Fruit fly (Drosophila melanogaster): ENCODE measurements around the gene Pect.
A peak's percentile ranks its signal among the peaks of the same experiment; 100 is the strongest.
"Not testable (repeated sequence)": the region's sequence is repeated elsewhere in the genome, so short reads cannot be mapped to it uniquely, and the experiment has no call there.

The Pect gene

dm6 chr2L:13182415-13182814 is 21.1 kb upstream of the Pect start, which contains the start of gene Mgat3:
Mgat3 (minus strand) TSS chr2L:13182596.
- TF ChIP-seq Dll (optimal IDR thresholded peaks at IDR 0.05) (no peak), psq (optimal IDR thresholded peaks at IDR 0.05) (no peak), CG8478 (optimal IDR thresholded peaks at IDR 0.05) (no peak), pan (optimal IDR thresholded peaks at IDR 0.05) (no peak), EcR (GFP tag; optimal IDR thresholded peaks at IDR 0.05) (no peak), usp (GFP tag; optimal IDR thresholded peaks at IDR 0.05) (no peak)

dm6 chr2L:13183150-13183549 is 20.4 kb upstream of the Pect start, which contains the start of gene Rsph1:
Rsph1 (plus strand) TSS chr2L:13183450.
- TF ChIP-seq Dll (optimal IDR thresholded peaks at IDR 0.05), result no peak
- no peak for TF ChIP-seq pan (optimal IDR thresholded peaks at IDR 0.05)
- TF ChIP-seq usp (GFP tag; optimal IDR thresholded peaks at IDR 0.05), result no peak
- TF ChIP-seq CG8478 (optimal IDR thresholded peaks at IDR 0.05), result no peak
- no peak for TF ChIP-seq psq (optimal IDR thresholded peaks at IDR 0.05)
- no peak for TF ChIP-seq EcR (GFP tag; optimal IDR thresholded peaks at IDR 0.05)

dm6 chr2L:13190534-13190933 is 13.0 kb upstream of the Pect start:
- TF ChIP-seq usp (GFP tag; optimal IDR thresholded peaks at IDR 0.05), result no peak
- no peak for TF ChIP-seq CG8478 (optimal IDR thresholded peaks at IDR 0.05)
- TF ChIP-seq pan (optimal IDR thresholded peaks at IDR 0.05), result no peak
- no peak for TF ChIP-seq psq (optimal IDR thresholded peaks at IDR 0.05)
- TF ChIP-seq EcR (GFP tag; optimal IDR thresholded peaks at IDR 0.05), result no peak
- TF ChIP-seq Dll (optimal IDR thresholded peaks at IDR 0.05), result no peak

- no peak for TF ChIP-seq CG8478 (optimal IDR thresholded peaks at IDR 0.05)
- no peak for TF ChIP-seq pan (optimal IDR thresholded peaks at IDR 0.05)
- TF ChIP-seq EcR (GFP tag; optimal IDR thresholded peaks at IDR 0.05), result no peak
- no peak for TF ChIP-seq psq (optimal IDR thresholded peaks at IDR 0.05)
- TF ChIP-seq usp (GFP tag; optimal IDR thresholded peaks at IDR 0.05), result no peak
- TF ChIP-seq Dll (optimal IDR thresholded peaks at IDR 0.05), result no peak
Observed at dm6 chr2L:13191052-13191678, 12.4 kb upstream of the Pect start.

dm6 chr2L:13191894-13192293 is 11.7 kb upstream of the Pect start, which contains the start of the genes CG16974 and Edem2:
CG16974 (minus strand) TSS chr2L:13191979.
Edem2 (plus strand) TSS chr2L:13192201.
- TF ChIP-seq pan (optimal IDR thresholded peaks at IDR 0.05) (no peak), usp (GFP tag; optimal IDR thresholded peaks at IDR 0.05) (no peak)

dm6 chr2L:13195822-13196221 is 7.7 kb upstream of the Pect start:
- TF ChIP-seq pan (optimal IDR thresholded peaks at IDR 0.05) (no peak), Dll (optimal IDR thresholded peaks at IDR 0.05) (no peak), psq (optimal IDR thresholded peaks at IDR 0.05) (no peak), EcR (GFP tag; optimal IDR thresholded peaks at IDR 0.05) (no peak)

dm6 chr2L:13202960-13203436 is 564 bp upstream of the Pect start, which contains the start of gene CG16972:
CG16972 (minus strand) TSS chr2L:13203295.
- no peak for TF ChIP-seq usp (GFP tag; optimal IDR thresholded peaks at IDR 0.05)
- no peak for TF ChIP-seq EcR (GFP tag; optimal IDR thresholded peaks at IDR 0.05)
- TF ChIP-seq psq (optimal IDR thresholded peaks at IDR 0.05), result no peak
- no peak for TF ChIP-seq CG8478 (optimal IDR thresholded peaks at IDR 0.05)
- TF ChIP-seq Dll (optimal IDR thresholded peaks at IDR 0.05), result no peak

- TF ChIP-seq EcR (GFP tag; optimal IDR thresholded peaks at IDR 0.05), result no peak
- no peak for TF ChIP-seq psq (optimal IDR thresholded peaks at IDR 0.05)
- TF ChIP-seq pan (optimal IDR thresholded peaks at IDR 0.05), result no peak
- TF ChIP-seq usp (GFP tag; optimal IDR thresholded peaks at IDR 0.05), result no peak
- no peak for TF ChIP-seq CG8478 (optimal IDR thresholded peaks at IDR 0.05)
- TF ChIP-seq Dll (optimal IDR thresholded peaks at IDR 0.05), result no peak
Observed at dm6 chr2L:13204151-13204550, 589 bp downstream of the Pect start.

- TF ChIP-seq usp (GFP tag; optimal IDR thresholded peaks at IDR 0.05) (no peak), pan (optimal IDR thresholded peaks at IDR 0.05) (no peak), psq (optimal IDR thresholded peaks at IDR 0.05) (no peak), Dll (optimal IDR thresholded peaks at IDR 0.05) (no peak), CG8478 (optimal IDR thresholded peaks at IDR 0.05) (no peak), EcR (GFP tag; optimal IDR thresholded peaks at IDR 0.05) (no peak)
Observed at dm6 chr2L:13205256-13205655, 1.7 kb downstream of the Pect start.

dm6 chr2L:13206077-13206668 is 2.6 kb downstream of the Pect start:
- TF ChIP-seq CG8478 (optimal IDR thresholded peaks at IDR 0.05) (no peak), pan (optimal IDR thresholded peaks at IDR 0.05) (peak; percentile 22), usp (GFP tag; optimal IDR thresholded peaks at IDR 0.05) (no peak), EcR (GFP tag; optimal IDR thresholded peaks at IDR 0.05) (peak in 1 of 2 experiments; percentile 82)

dm6 chr2L:13206857-13207463 is 3.4 kb downstream of the Pect start:
- TF ChIP-seq EcR (GFP tag; optimal IDR thresholded peaks at IDR 0.05) (no peak), pan (optimal IDR thresholded peaks at IDR 0.05) (no peak), Dll (optimal IDR thresholded peaks at IDR 0.05) (no peak), usp (GFP tag; optimal IDR thresholded peaks at IDR 0.05) (no peak), psq (optimal IDR thresholded peaks at IDR 0.05) (no peak), CG8478 (optimal IDR thresholded peaks at IDR 0.05) (no peak)

- TF ChIP-seq psq (optimal IDR thresholded peaks at IDR 0.05); EcR (GFP tag; optimal IDR thresholded peaks at IDR 0.05); Dll (optimal IDR thresholded peaks at IDR 0.05): not testable (repeated sequence)
Observed at dm6 chr2L:13211764-13212265, 8.3 kb downstream of the Pect start, which contains the start of gene CG15482. CG15482 (minus strand) TSS chr2L:13211814.

All from whole organism.